Worm (Caenorhabditis elegans): ENCODE results near the gene R08C7.8.
A peak's percentile ranks its signal among the peaks of the same experiment; 100 is the strongest.

DNA sequence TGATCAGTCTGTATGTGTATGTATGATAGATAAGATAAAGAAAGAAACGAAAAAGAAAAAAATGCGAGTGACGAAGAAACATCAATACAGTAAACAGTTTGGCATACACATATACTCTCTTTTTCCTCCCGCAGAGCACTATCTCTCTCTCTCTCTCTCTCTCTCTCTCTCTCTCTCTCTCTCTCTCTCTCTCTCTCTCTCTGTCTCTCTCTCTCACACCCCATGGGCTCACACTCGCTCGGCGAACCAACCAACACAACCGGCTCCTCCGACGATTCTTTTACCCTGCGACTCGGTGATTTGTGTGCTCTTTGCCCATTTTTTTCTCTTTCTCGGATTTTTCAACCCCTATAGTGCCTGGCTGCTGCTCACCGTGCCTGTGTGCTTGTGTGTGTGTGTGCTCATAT, 27.3 kb downstream of the R08C7.8 start:
- TF ChIP-seq lir-1 (GFP tag; conservative IDR thresholded peaks at IDR 0.05): no peak
- no peak for TF ChIP-seq lin-54 (GFP tag; optimal IDR thresholded peaks at IDR 0.05)
- TF ChIP-seq pha-4 (tag; optimal IDR thresholded peaks at IDR 0.05): no peak
- TF ChIP-seq ets-4 (GFP tag; optimal IDR thresholded peaks at IDR 0.05): peak; percentile 6
- TF ChIP-seq B0261.1 (tag; optimal IDR thresholded peaks at IDR 0.05): no peak
- no peak for TF ChIP-seq unc-62 (GFP tag; optimal IDR thresholded peaks at IDR 0.05)
- TF ChIP-seq F33H1.4 (GFP tag; IDR thresholded peaks at IDR 0.05): no peak
- TF ChIP-seq hsf-1 (GFP tag; IDR thresholded peaks at IDR 0.05): no peak
- no peak for TF ChIP-seq bed-2 (GFP tag; IDR thresholded peaks at IDR 0.05)
- no peak for TF ChIP-seq rec-8 (tag; optimal IDR thresholded peaks at IDR 0.05)

All from whole organism, young adult.